Worm (Caenorhabditis elegans) whole organism, early embryonic: Measurements from ENCODE around the gene F45G2.7.

Source experiments
- aly-1 ChIP-seq: sonication (generic microtip); optimal IDR thresholded peaks from 2 replicates; lab custom pipeline; 2016; ENCODE audit warnings: missing genetic modification characterization, missing compliant biosample characterization
- ama-1 ChIP-seq: fragments of 150-350 bp; optimal IDR thresholded peaks from 2 replicates; lab custom pipeline; 2014
- ets-7 ChIP-seq: sonication (generic microtip); optimal IDR thresholded peaks from 2 replicates; lab custom pipeline; 2016; ENCODE audit warnings: missing genotype, missing genetic modification characterization, missing compliant biosample characterization
- flt-1 ChIP-seq: fragments of 200-800 bp; sonication (Bioruptor generic); IDR thresholded peaks from 2 replicates; pipeline ENCODE4 v1.3.6; 2022; ENCODE audit warnings: missing genetic modification characterization, missing compliant biosample characterization

DNA sequence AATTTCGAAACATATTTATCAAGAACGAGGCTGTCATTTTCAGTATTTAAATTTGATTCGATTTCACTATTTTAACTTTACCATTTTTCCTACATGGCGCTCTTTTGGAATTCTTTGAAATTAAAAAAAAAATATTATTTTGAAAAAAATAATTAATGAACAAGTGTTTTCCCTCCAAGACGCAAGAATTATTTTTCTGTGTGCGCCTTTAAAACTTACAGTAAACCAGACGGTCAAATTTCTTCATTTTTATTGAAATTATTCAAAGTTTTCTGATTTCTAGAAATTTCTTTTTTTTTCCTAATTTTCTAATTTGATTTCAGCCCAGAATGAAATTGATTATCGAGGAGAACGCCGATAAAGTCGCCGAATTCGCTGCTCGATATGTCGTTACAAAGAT, 45.2 kb downstream of the F45G2.7 start, which contains the start of gene T03F6.3:
- TF ChIP-seq flt-1 (GFP tag; lab: Robert Waterston, UW) (no peak), ets-7 (tag; lab: Kevin White, UChicago) (no peak), aly-1 (tag; lab: Kevin White, UChicago) (no peak), ama-1 (lab: Kevin White, UChicago) (no peak)
